Worm (Caenorhabditis elegans) whole organism, L1 larva: ENCODE data around the gene dhhc-1.

ENCODE experiments used
- aha-1 ChIP-seq: fragments of 150-350 bp; optimal IDR thresholded peaks from 2 replicates; lab custom pipeline; 2014; ENCODE audit warnings: missing biosample characterization, missing genetic modification characterization
- skn-1 ChIP-seq: fragments of 150-350 bp; optimal IDR thresholded peaks from 2 replicates; lab custom pipeline; 2014; ENCODE audit warnings: missing biosample characterization, missing genetic modification characterization

ce11 chrX:15126736-15127135 lies 26.5 kb upstream of the dhhc-1 start:
- no peak for TF ChIP-seq aha-1 (tag; lab: Kevin White, UChicago)
- no peak for TF ChIP-seq skn-1 (tag; lab: Kevin White, UChicago)
